Fruit fly (Drosophila melanogaster) whole organism, wandering third instar larva: Measurements from ENCODE around the gene CG1896.

ENCODE experiments used
- Abd-B ChIP-seq: fragments of >200 bp; optimal IDR thresholded peaks from 2 replicates; lab custom pipeline; 2017; ENCODE audit warnings: missing biosample characterization, missing genetic modification characterization
- Dfd ChIP-seq: fragments of >200 bp; optimal IDR thresholded peaks from 2 replicates; lab custom pipeline; 2017; ENCODE audit warnings: missing biosample characterization, missing genetic modification characterization
- Mio ChIP-seq: sonication (Bioruptor generic); optimal IDR thresholded peaks from 2 replicates; lab custom pipeline; 2016; ENCODE audit warnings: missing biosample characterization, missing genetic modification characterization
- Myc ChIP-seq: fragments of >200 bp; optimal IDR thresholded peaks from 2 replicates; lab custom pipeline; 2017
- brk ChIP-seq: fragments of 200-800 bp; sonication (Bioruptor generic); optimal IDR thresholded peaks from 2 replicates; lab custom pipeline; 2016; ENCODE audit warnings: missing biosample characterization, mild to moderate bottlenecking, missing genetic modification characterization
- dl ChIP-seq, 2 experiments: fragments of 175-275, 200-275 bp in 1 of 2; fragments of 200-275 bp in 1 of 2; sonication (Bioruptor generic); optimal IDR thresholded peaks; lab custom pipeline; 2018; ENCODE audit warnings: mild to moderate bottlenecking in 2 of 2, missing biosample characterization in 2 of 2, missing genetic modification characterization in 2 of 2, moderate library complexity in 2 of 2; ENCODE audit not compliant: partially characterized antibody in 2 of 2, insufficient read depth in 1 of 2
- h ChIP-seq: fragments of 200-800 bp; sonication (Bioruptor generic); optimal IDR thresholded peaks from 3 replicates; lab custom pipeline; 2016; ENCODE audit warnings: missing biosample characterization, mild to moderate bottlenecking, missing genetic modification characterization
- psq ChIP-seq: fragments of 200-800 bp; sonication (Bioruptor generic); optimal IDR thresholded peaks from 3 replicates; lab custom pipeline; 2017; ENCODE audit warnings: missing biosample characterization, mild to moderate bottlenecking, missing genetic modification characterization, moderate library complexity

DNA sequence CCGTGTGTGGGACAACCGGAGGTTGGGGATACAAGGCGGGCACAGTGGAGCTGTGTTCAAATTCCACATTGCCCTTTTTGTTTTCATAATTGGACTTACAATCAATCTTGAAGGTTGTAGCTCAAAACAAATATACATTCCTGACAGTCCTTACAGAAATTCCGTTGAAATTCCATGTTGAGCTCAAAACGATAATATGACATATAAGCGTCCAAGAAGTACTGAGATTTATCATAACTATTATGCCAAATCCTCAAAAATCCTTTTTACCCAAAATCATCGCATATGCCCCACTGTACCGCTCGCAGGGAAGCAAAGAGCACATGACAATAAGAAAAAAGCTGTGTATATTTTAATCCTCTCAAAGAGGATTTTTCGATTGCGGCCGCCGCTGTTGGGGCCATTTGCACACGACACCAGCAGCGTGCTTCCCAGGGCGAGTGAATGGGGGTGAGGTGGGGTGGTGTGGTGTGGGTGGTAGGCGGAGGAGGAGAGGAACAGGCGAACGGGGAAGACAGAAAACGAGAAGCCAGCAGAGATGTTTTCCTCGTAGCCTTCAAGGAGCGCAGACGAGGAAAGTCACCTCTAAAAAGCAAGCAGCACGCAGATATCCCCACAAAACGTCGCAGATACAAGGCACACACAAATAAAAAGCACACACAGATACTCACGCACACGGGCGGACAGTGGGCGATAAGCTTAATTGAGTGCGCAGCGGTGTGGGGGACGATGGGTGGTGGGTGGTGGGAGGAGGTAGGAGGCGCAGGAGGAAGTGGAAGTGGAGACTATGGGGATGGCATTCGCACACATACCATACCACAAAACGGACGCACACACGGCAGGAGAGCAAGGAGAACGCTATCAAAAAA lies 26.5 kb upstream of the CG1896 start:
- TF ChIP-seq psq: peak; percentile 71
- TF ChIP-seq h (GFP tag; lab: Kevin White, UChicago): peak; percentile 85
- TF ChIP-seq Abd-B (GFP tag; lab: Kevin White, UChicago): no peak
- TF ChIP-seq Dfd: no peak
- no peak for TF ChIP-seq Mio (GFP tag; lab: Kevin White, UChicago)
- no peak for TF ChIP-seq dl (GFP tag; optimal IDR thresholded peaks at IDR 0.05; lab: Kevin White, UChicago; ENCODE audit: insufficient read depth in 1 of 2, partially characterized antibody in 2 of 2)
- no peak for TF ChIP-seq Myc
- TF ChIP-seq brk (GFP tag; lab: Kevin White, UChicago): no peak
